Fruit fly (Drosophila melanogaster) whole organism, prepupa: ENCODE data around the gene CG42819.

Source experiments
- Blimp-1 ChIP-seq: fragments of 200-800 bp; sonication (Bioruptor generic); optimal IDR thresholded peaks from 3 replicates; lab custom pipeline; 2017; ENCODE audit warnings: missing biosample characterization, missing genetic modification characterization, mild to moderate bottlenecking, moderate library complexity, missing genetic modification reagents
- CG11294 ChIP-seq: fragments of 200-800 bp; sonication (Bioruptor generic); IDR thresholded peaks from 2 replicates; pipeline ENCODE4 v1.3.6; 2022; ENCODE audit warnings: missing biosample characterization, missing genetic modification characterization
- CG11762 ChIP-seq: fragments of 200-800 bp; sonication (Bioruptor generic); optimal IDR thresholded peaks from 3 replicates; lab custom pipeline; 2016; ENCODE audit warnings: missing biosample characterization, missing genetic modification characterization; ENCODE audit not compliant: insufficient read depth
- CG15336 ChIP-seq: fragments of 200-800 bp; sonication (Bioruptor generic); IDR thresholded peaks from 2 replicates; pipeline ENCODE4 v1.3.6; 2022; ENCODE audit warnings: missing biosample characterization, missing genetic modification characterization
- CG1621 ChIP-seq: fragments of 200-800 bp; sonication (Bioruptor generic); optimal IDR thresholded peaks from 3 replicates; lab custom pipeline; 2018; ENCODE audit warnings: missing biosample characterization, mild to moderate bottlenecking, missing genetic modification characterization
- CG16779 ChIP-seq: fragments of 200-800 bp; sonication (Bioruptor generic); optimal IDR thresholded peaks from 3 replicates; lab custom pipeline; 2017; ENCODE audit warnings: missing biosample characterization, mild to moderate bottlenecking, missing genetic modification characterization
- CG3032 ChIP-seq: fragments of 200-800 bp; optimal IDR thresholded peaks from 2 replicates; lab custom pipeline; 2019; ENCODE audit warnings: missing biosample characterization, mild to moderate bottlenecking, missing genetic modification characterization, moderate library complexity
- CG31627 ChIP-seq: fragments of 200-800 bp; sonication (Bioruptor generic); optimal IDR thresholded peaks from 3 replicates; lab custom pipeline; 2016; ENCODE audit warnings: missing biosample characterization, missing genetic modification characterization
- CG32006 ChIP-seq: fragments of 200-800 bp; sonication (Bioruptor generic); optimal IDR thresholded peaks from 3 replicates; lab custom pipeline; 2017; ENCODE audit warnings: missing biosample characterization, mild to moderate bottlenecking, missing genetic modification characterization
- CG34406 ChIP-seq: fragments of 200-800 bp; sonication (Bioruptor generic); optimal IDR thresholded peaks from 3 replicates; lab custom pipeline; 2016; ENCODE audit warnings: missing biosample characterization, missing genetic modification characterization
- CG3919 ChIP-seq: fragments of 200-800 bp; sonication (Bioruptor generic); optimal IDR thresholded peaks from 3 replicates; lab custom pipeline; 2016; ENCODE audit warnings: missing biosample characterization, missing genetic modification characterization
- CG4318 ChIP-seq: fragments of 200-800 bp; sonication (Bioruptor generic); optimal IDR thresholded peaks from 3 replicates; lab custom pipeline; 2017; ENCODE audit warnings: missing biosample characterization, mild to moderate bottlenecking, missing genetic modification characterization
- CG6163 ChIP-seq: fragments of 200-800 bp; sonication (Bioruptor generic); IDR thresholded peaks from 3 replicates; pipeline ENCODE4 v1.3.6; 2022; ENCODE audit warnings: missing biosample characterization, missing genetic modification characterization
- CG6276 ChIP-seq: fragments of 200-800 bp; sonication (Bioruptor generic); optimal IDR thresholded peaks from 2 replicates; lab custom pipeline; 2017; ENCODE audit warnings: missing biosample characterization, mild to moderate bottlenecking, missing genetic modification characterization
- CG6792 ChIP-seq: fragments of 200-800 bp; sonication (Bioruptor generic); optimal IDR thresholded peaks from 3 replicates; lab custom pipeline; 2016; ENCODE audit warnings: missing biosample characterization, missing genetic modification characterization
- CG6808 ChIP-seq: fragments of 200-800 bp; sonication (Bioruptor generic); optimal IDR thresholded peaks from 3 replicates; lab custom pipeline; 2017; ENCODE audit warnings: missing biosample characterization, missing genetic modification characterization, mild to moderate bottlenecking, moderate library complexity, missing genetic modification reagents
- CG6854 ChIP-seq: fragments of 200-800 bp; sonication (Bioruptor generic); optimal IDR thresholded peaks from 2 replicates; lab custom pipeline; 2017; ENCODE audit warnings: missing biosample characterization, mild to moderate bottlenecking, missing genetic modification characterization
- CG7368 ChIP-seq: fragments of 200-800 bp; sonication (Bioruptor generic); optimal IDR thresholded peaks from 3 replicates; lab custom pipeline; 2016; ENCODE audit warnings: missing biosample characterization, missing genetic modification characterization
- CG8119 ChIP-seq: fragments of 200-800 bp; sonication (Bioruptor generic); IDR thresholded peaks from 3 replicates; pipeline ENCODE4 v1.3.6; 2022; ENCODE audit warnings: missing biosample characterization, missing genetic modification characterization
- CG8319 ChIP-seq: fragments of 200-800 bp; sonication (Bioruptor generic); optimal IDR thresholded peaks from 3 replicates; lab custom pipeline; 2016; ENCODE audit warnings: missing biosample characterization, missing genetic modification characterization
- CG8632 ChIP-seq: fragments of 200-800 bp; sonication (Bioruptor generic); optimal IDR thresholded peaks from 3 replicates; lab custom pipeline; 2016; ENCODE audit warnings: missing biosample characterization, missing genetic modification characterization
- Eip75B ChIP-seq: fragments of 200-800 bp; sonication (Bioruptor generic); optimal IDR thresholded peaks from 3 replicates; lab custom pipeline; 2016; ENCODE audit warnings: missing biosample characterization, missing genetic modification characterization
- Eip78C ChIP-seq: fragments of 200-800 bp; sonication (Bioruptor generic); peaks from one replicate; lab custom pipeline; 2016; ENCODE audit warnings: missing biosample characterization, missing genetic modification characterization
- Eip93F ChIP-seq: fragments of 200-800 bp; sonication (Bioruptor generic); optimal IDR thresholded peaks from 2 replicates; lab custom pipeline; 2016; ENCODE audit warnings: missing biosample characterization, mild to moderate bottlenecking, missing genetic modification characterization
- Ets21C ChIP-seq: fragments of 200-800 bp; sonication (Bioruptor generic); optimal IDR thresholded peaks from 3 replicates; lab custom pipeline; 2016; ENCODE audit warnings: missing biosample characterization, missing genetic modification characterization
- Ets96B ChIP-seq: fragments of 200-800 bp; optimal IDR thresholded peaks from 2 replicates; lab custom pipeline; 2019; ENCODE audit warnings: missing biosample characterization, mild to moderate bottlenecking, missing genetic modification characterization, moderate library complexity
- Hr38 ChIP-seq: sonication (Bioruptor generic); optimal IDR thresholded peaks from 2 replicates; lab custom pipeline; 2016; ENCODE audit warnings: missing biosample characterization, missing genetic modification characterization
- Hr39 ChIP-seq: fragments of 200-800 bp; sonication (Bioruptor generic); optimal IDR thresholded peaks from 2 replicates; lab custom pipeline; 2016; ENCODE audit warnings: missing biosample characterization, missing genetic modification characterization
- Hr4 ChIP-seq: fragments of 200-800 bp; sonication (Bioruptor generic); optimal IDR thresholded peaks from 3 replicates; lab custom pipeline; 2016; ENCODE audit warnings: missing biosample characterization, missing genetic modification characterization
- Lpt ChIP-seq: fragments of 200-800 bp; sonication (Bioruptor generic); optimal IDR thresholded peaks from 3 replicates; lab custom pipeline; 2016; ENCODE audit warnings: missing biosample characterization, missing genetic modification characterization
- Met ChIP-seq: fragments of 200-800 bp; sonication (Bioruptor generic); optimal IDR thresholded peaks from 3 replicates; lab custom pipeline; 2016; ENCODE audit warnings: missing biosample characterization, missing genetic modification characterization
- OdsH ChIP-seq: fragments of 200-800 bp; sonication (Bioruptor generic); optimal IDR thresholded peaks from 3 replicates; lab custom pipeline; 2016; ENCODE audit warnings: missing biosample characterization, missing genetic modification characterization
- Sox102F ChIP-seq: fragments of 200-800 bp; sonication (Bioruptor generic); optimal IDR thresholded peaks from 2 replicates; lab custom pipeline; 2016; ENCODE audit warnings: missing biosample characterization, mild to moderate bottlenecking, missing genetic modification characterization
- Sox15 ChIP-seq: fragments of 200-800 bp; sonication (Bioruptor generic); optimal IDR thresholded peaks from 3 replicates; lab custom pipeline; 2016; ENCODE audit warnings: missing biosample characterization, missing genetic modification characterization
- achi ChIP-seq: fragments of 200-800 bp; sonication (Bioruptor generic); optimal IDR thresholded peaks from 3 replicates; lab custom pipeline; 2016; ENCODE audit warnings: missing biosample characterization, missing genetic modification characterization
- dac ChIP-seq: fragments of 200-800 bp; sonication (Bioruptor generic); optimal IDR thresholded peaks from 2 replicates; lab custom pipeline; 2017; ENCODE audit warnings: missing biosample characterization, mild to moderate bottlenecking, missing genetic modification characterization
- dsx ChIP-seq: fragments of 200-800 bp; optimal IDR thresholded peaks from 3 replicates; lab custom pipeline; 2019; ENCODE audit warnings: missing biosample characterization, mild to moderate bottlenecking, missing genetic modification characterization, moderate library complexity; ENCODE audit not compliant: poor library complexity, severe bottlenecking
- eg ChIP-seq: fragments of 200-800 bp; sonication (Bioruptor generic); IDR thresholded peaks from 3 replicates; pipeline ENCODE4 v1.3.6; 2022; ENCODE audit warnings: missing biosample characterization, missing genetic modification characterization
- esn ChIP-seq: fragments of 200-800 bp; sonication (Bioruptor generic); optimal IDR thresholded peaks from 2 replicates; lab custom pipeline; 2016; ENCODE audit warnings: missing biosample characterization, mild to moderate bottlenecking, missing genetic modification characterization, moderate library complexity
- fd59A ChIP-seq: fragments of 200-800 bp; sonication (Bioruptor generic); optimal IDR thresholded peaks from 2 replicates; lab custom pipeline; 2017; ENCODE audit warnings: missing biosample characterization, mild to moderate bottlenecking, missing genetic modification characterization, missing genetic modification reagents
- fd85E ChIP-seq: fragments of 200-800 bp; sonication (Bioruptor generic); optimal IDR thresholded peaks from 3 replicates; lab custom pipeline; 2016; ENCODE audit warnings: missing biosample characterization, missing genetic modification characterization
- fkh ChIP-seq: fragments of 200-800 bp; sonication (Bioruptor generic); optimal IDR thresholded peaks from 3 replicates; lab custom pipeline; 2017; ENCODE audit warnings: missing biosample characterization, mild to moderate bottlenecking, missing genetic modification characterization, moderate library complexity
- lz ChIP-seq: fragments of 200-800 bp; sonication (Bioruptor generic); optimal IDR thresholded peaks from 3 replicates; lab custom pipeline; 2016; ENCODE audit warnings: missing biosample characterization, missing genetic modification characterization
- net ChIP-seq: fragments of 200-800 bp; sonication (Bioruptor generic); optimal IDR thresholded peaks from 3 replicates; lab custom pipeline; 2016; ENCODE audit warnings: missing biosample characterization, missing genetic modification characterization
- pdm3 ChIP-seq: fragments of 200-800 bp; sonication (Bioruptor generic); optimal IDR thresholded peaks from 3 replicates; lab custom pipeline; 2016; ENCODE audit warnings: missing biosample characterization, missing genetic modification characterization
- salr ChIP-seq, 2 experiments: fragments of 200-800 bp; sonication (Bioruptor generic); optimal IDR thresholded peaks; 3 replicates each; lab custom pipeline; 2016 to 2018; ENCODE audit warnings: missing biosample characterization in 2 of 2, missing genetic modification characterization in 2 of 2, mild to moderate bottlenecking in 1 of 2
- spab ChIP-seq: fragments of 200-800 bp; sonication (Bioruptor generic); optimal IDR thresholded peaks from 2 replicates; lab custom pipeline; 2017; ENCODE audit warnings: missing biosample characterization, mild to moderate bottlenecking, missing genetic modification characterization, missing genetic modification reagents
- ss ChIP-seq, 2 experiments: fragments of 200-800 bp; sonication (Bioruptor generic); optimal IDR thresholded peaks; 2 replicates in 1 of 2; 3 replicates in 1 of 2; lab custom pipeline; 2017 to 2018; ENCODE audit warnings: mild to moderate bottlenecking in 2 of 2, missing biosample characterization in 2 of 2, missing genetic modification characterization in 2 of 2, moderate library complexity in 1 of 2
- svp ChIP-seq: fragments of 200-800 bp; sonication (Bioruptor generic); peaks from one replicate; lab custom pipeline; 2016; ENCODE audit warnings: missing biosample characterization, missing genetic modification characterization
- topi ChIP-seq: fragments of 200-800 bp; sonication (Bioruptor generic); optimal IDR thresholded peaks from 3 replicates; lab custom pipeline; 2016; ENCODE audit warnings: missing biosample characterization, missing genetic modification characterization

CG42819 gene

dm6 chr2L:8364006-8364956, 24.9 kb downstream of the CG42819 start, which contains the start of the genes RpS13 and CSN8:
RpS13 (minus strand) TSS chr2L:8364662.
CSN8 (plus strand) TSS chr2L:8364855.
- TF ChIP-seq esn (GFP tag; lab: Kevin White, UChicago) (peak; percentile 36), lz (peak; percentile 15), OdsH (GFP tag; lab: Kevin White, UChicago) (no peak), Eip75B (GFP tag; lab: Kevin White, UChicago) (no peak), Sox15 (GFP tag; lab: Kevin White, UChicago) (no peak), CG1621 (tag; lab: Kevin White, UChicago) (peak; percentile 49), achi (GFP tag; lab: Kevin White, UChicago) (peak; percentile 100), dsx (GFP tag; lab: Kevin White, UChicago) (no peak), CG11294 (GFP tag; lab: Robert Waterston, UW) (no peak), CG11762 (no peak), Ets96B (no peak), fd59A (GFP tag; lab: Kevin White, UChicago) (no peak), CG7368 (GFP tag; lab: Kevin White, UChicago) (no peak), Sox102F (GFP tag; lab: Kevin White, UChicago) (no peak), salr (GFP tag; optimal IDR thresholded peaks at IDR 0.05; lab: Kevin White, UChicago) (no peak), Hr39 (GFP tag; lab: Kevin White, UChicago) (peak; percentile 7), CG4318 (no peak), dac (GFP tag; lab: Kevin White, UChicago) (no peak), CG6163 (GFP tag; lab: Robert Waterston, UW) (no peak), Met (peak; percentile 16), CG3919 (GFP tag; lab: Kevin White, UChicago) (no peak), pdm3 (no peak), svp (GFP tag; lab: Kevin White, UChicago) (no peak), CG8319 (GFP tag; lab: Kevin White, UChicago) (no peak), Hr38 (no peak), Eip93F (no peak), fd85E (GFP tag; lab: Kevin White, UChicago) (no peak), CG31627 (GFP tag; lab: Kevin White, UChicago) (no peak), CG3032 (tag; lab: Kevin White, UChicago) (no peak), CG16779 (tag; lab: Kevin White, UChicago) (no peak), fkh (GFP tag; lab: Kevin White, UChicago) (peak; percentile 53), CG6792 (GFP tag; lab: Kevin White, UChicago) (no peak), eg (GFP tag; lab: Robert Waterston, UW) (no peak), CG15336 (GFP tag; lab: Robert Waterston, UW) (no peak), Hr4 (GFP tag; lab: Kevin White, UChicago) (no peak), CG6808 (GFP tag; lab: Kevin White, UChicago) (no peak), net (no peak), CG6854 (GFP tag; lab: Kevin White, UChicago) (no peak), CG32006 (no peak), CG6276 (no peak), CG34406 (no peak), CG8119 (GFP tag; lab: Robert Waterston, UW) (0 out of 3 replicates have a peak, but pooled peaks have one; percentile 18), ss (GFP tag; optimal IDR thresholded peaks at IDR 0.05; lab: Kevin White, UChicago) (peak in 1 of 2 experiments; percentile 9), Eip78C (GFP tag; lab: Kevin White, UChicago) (peak; percentile 59), Ets21C (GFP tag; lab: Kevin White, UChicago) (no peak), CG8632 (GFP tag; lab: Kevin White, UChicago) (no peak), topi (GFP tag; lab: Kevin White, UChicago) (peak; percentile 8), Lpt (GFP tag; lab: Kevin White, UChicago) (no peak), Blimp-1 (GFP tag; lab: Kevin White, UChicago) (no peak), spab (GFP tag; lab: Kevin White, UChicago) (no peak)
